Worm (Caenorhabditis elegans): Measurements from ENCODE around the gene nhr-4.

DNA sequence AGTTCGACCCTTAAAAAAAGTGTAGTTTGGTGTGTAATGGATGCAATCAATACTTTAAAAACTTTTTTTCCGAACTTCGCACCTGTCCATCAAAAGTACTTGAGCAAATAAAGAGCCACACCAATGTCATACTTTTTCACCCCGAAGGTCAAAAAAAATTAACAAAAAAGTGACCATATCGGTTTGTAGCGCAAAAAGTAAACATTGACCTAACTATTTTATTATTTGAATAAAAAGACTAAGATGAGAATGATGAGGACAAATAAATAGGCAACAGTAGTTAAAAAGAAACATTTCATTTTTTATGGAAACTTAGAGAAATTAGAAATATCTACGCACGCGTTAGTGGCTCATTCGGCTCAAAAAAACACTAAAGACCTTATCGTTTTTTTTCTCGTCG lies 9.8 kb upstream of the nhr-4 start:
- TF ChIP-seq ztf-29 (GFP tag; IDR thresholded peaks at IDR 0.05) (no peak), ztf-23 (GFP tag; IDR thresholded peaks at IDR 0.05) (no peak), flt-1 (GFP tag; IDR thresholded peaks at IDR 0.05) (no peak), klf-2 (GFP tag; conservative IDR thresholded peaks at IDR 0.05) (no peak), tab-1 (GFP tag; IDR thresholded peaks at IDR 0.05) (no peak)

Measured in whole organism, midembryonic.